Fruit fly (Drosophila melanogaster) whole organism, embryonic: ENCODE data around the gene CG17572.

Source experiments
- Abd-B ChIP-seq: fragments of 200-800 bp; sonication (Bioruptor generic); optimal IDR thresholded peaks from 2 replicates; lab custom pipeline; 2018; ENCODE audit warnings: missing biosample characterization, mild to moderate bottlenecking, missing genetic modification characterization, moderate library complexity
- Ada2b ChIP-seq: fragments of 200-800 bp; sonication (Bioruptor generic); IDR thresholded peaks from 2 replicates; pipeline ENCODE4 v1.3.6; 2022; ENCODE audit warnings: missing biosample characterization, missing genetic modification characterization
- Asciz ChIP-seq: fragments of 200-800 bp; sonication (Bioruptor generic); optimal IDR thresholded peaks from 2 replicates; lab custom pipeline; 2017; ENCODE audit warnings: missing biosample characterization, mild to moderate bottlenecking, missing genetic modification characterization, missing genetic modification reagents
- Atf3 ChIP-seq: fragments of 200-800 bp; sonication (Bioruptor generic); optimal IDR thresholded peaks from 3 replicates; lab custom pipeline; 2016; ENCODE audit warnings: missing biosample characterization, missing genetic modification characterization
- CG11504 ChIP-seq: fragments of 200-800 bp; sonication (Bioruptor generic); optimal IDR thresholded peaks from 3 replicates; lab custom pipeline; 2019; ENCODE audit warnings: missing biosample characterization, mild to moderate bottlenecking, missing genetic modification characterization, moderate library complexity
- CG13296 ChIP-seq: fragments of 200-800 bp; sonication (Bioruptor generic); optimal IDR thresholded peaks from 3 replicates; lab custom pipeline; 2018; ENCODE audit warnings: missing biosample characterization, mild to moderate bottlenecking, missing genetic modification characterization
- CG14860 ChIP-seq: fragments of 200-800 bp; sonication (Bioruptor generic); IDR thresholded peaks from 3 replicates; pipeline ENCODE4 v1.3.6; 2022; ENCODE audit warnings: missing biosample characterization, missing genetic modification characterization; ENCODE audit not compliant: partially characterized antibody
- CG15514 ChIP-seq: fragments of 200-800 bp; sonication (Bioruptor generic); optimal IDR thresholded peaks from 3 replicates; lab custom pipeline; 2017; ENCODE audit warnings: missing biosample characterization, missing genetic modification characterization, mild to moderate bottlenecking, moderate library complexity, missing genetic modification reagents
- CG1603 ChIP-seq: fragments of 200-800 bp; sonication (Bioruptor generic); optimal IDR thresholded peaks from 2 replicates; lab custom pipeline; 2019; ENCODE audit warnings: missing biosample characterization, mild to moderate bottlenecking, missing genetic modification characterization, moderate library complexity
- CG17186 ChIP-seq: fragments of 200-800 bp; sonication (Bioruptor generic); optimal IDR thresholded peaks from 3 replicates; lab custom pipeline; 2017; ENCODE audit warnings: missing biosample characterization, missing genetic modification reagents, missing genetic modification characterization
- CG17829 ChIP-seq: fragments of 200-800 bp; optimal IDR thresholded peaks from 2 replicates; lab custom pipeline; 2019; ENCODE audit warnings: missing biosample characterization, mild to moderate bottlenecking, missing genetic modification characterization, moderate library complexity
- CG2678 ChIP-seq: fragments of 200-800 bp; sonication (Bioruptor generic); optimal IDR thresholded peaks from 3 replicates; lab custom pipeline; 2019; ENCODE audit warnings: missing biosample characterization, mild to moderate bottlenecking, missing genetic modification characterization, moderate library complexity
- CG30403 ChIP-seq: fragments of 200-800 bp; sonication (Bioruptor generic); optimal IDR thresholded peaks from 3 replicates; lab custom pipeline; 2016; ENCODE audit warnings: missing biosample characterization, missing genetic modification characterization
- CG3065 ChIP-seq: fragments of 200-800 bp; sonication (Bioruptor generic); optimal IDR thresholded peaks from 2 replicates; lab custom pipeline; 2016; ENCODE audit warnings: missing biosample characterization, missing genetic modification characterization
- CG31365 ChIP-seq: fragments of 200-800 bp; sonication (Bioruptor generic); optimal IDR thresholded peaks from 2 replicates; lab custom pipeline; 2018; ENCODE audit warnings: missing biosample characterization, mild to moderate bottlenecking, missing genetic modification characterization
- CG3847 ChIP-seq: fragments of 200-800 bp; sonication (Bioruptor generic); IDR thresholded peaks from 2 replicates; pipeline ENCODE4 v1.3.6; 2022; ENCODE audit warnings: missing biosample characterization, missing genetic modification characterization
- CG5245 ChIP-seq: fragments of 200-800 bp; sonication (Bioruptor generic); optimal IDR thresholded peaks from 3 replicates; lab custom pipeline; 2016; ENCODE audit warnings: missing biosample characterization, missing genetic modification characterization
- CG6689 ChIP-seq: fragments of 200-800 bp; sonication (Bioruptor generic); IDR thresholded peaks from 2 replicates; pipeline ENCODE4 v1.3.6; 2022; ENCODE audit warnings: missing biosample characterization, missing genetic modification characterization
- CG6813 ChIP-seq: fragments of 200-800 bp; sonication (Bioruptor generic); optimal IDR thresholded peaks from 2 replicates; lab custom pipeline; 2017; ENCODE audit warnings: missing biosample characterization, missing genetic modification characterization, mild to moderate bottlenecking, moderate library complexity, missing genetic modification reagents
- CG7271 ChIP-seq: fragments of 200-800 bp; sonication (Bioruptor generic); optimal IDR thresholded peaks from 2 replicates; lab custom pipeline; 2018; ENCODE audit warnings: missing biosample characterization, mild to moderate bottlenecking, missing genetic modification characterization, moderate library complexity
- CHES-1-like ChIP-seq: fragments of 200-800 bp; sonication (Bioruptor generic); optimal IDR thresholded peaks from 2 replicates; lab custom pipeline; 2016; ENCODE audit warnings: missing biosample characterization, missing genetic modification characterization
- CoRest ChIP-seq: fragments of 200-800 bp; sonication (Bioruptor generic); optimal IDR thresholded peaks from 3 replicates; lab custom pipeline; 2018; ENCODE audit warnings: missing biosample characterization, mild to moderate bottlenecking, missing genetic modification characterization, moderate library complexity
- D19B ChIP-seq: fragments of 200-800 bp; sonication (Bioruptor generic); optimal IDR thresholded peaks from 2 replicates; lab custom pipeline; 2017; ENCODE audit warnings: missing biosample characterization, mild to moderate bottlenecking, missing genetic modification characterization
- Dip2 ChIP-seq: fragments of 200-800 bp; sonication (Bioruptor generic); IDR thresholded peaks from 2 replicates; pipeline ENCODE4 v1.3.6; 2022; ENCODE audit warnings: missing biosample characterization, missing genetic modification characterization
- Dll ChIP-seq: fragments of 200-800 bp; sonication (Bioruptor generic); IDR thresholded peaks from 4 replicates; pipeline ENCODE4 v1.3.6; 2022; ENCODE audit warnings: missing biosample characterization, missing genetic modification characterization; ENCODE audit not compliant: partially characterized antibody
- Dref ChIP-seq: fragments of 200-800 bp; sonication (Bioruptor generic); IDR thresholded peaks from 2 replicates; pipeline ENCODE4 v1.3.6; 2022; ENCODE audit warnings: missing biosample characterization, missing genetic modification characterization
- E2f1 ChIP-seq: fragments of 200-800 bp; sonication (Bioruptor generic); IDR thresholded peaks from 2 replicates; pipeline ENCODE4 v1.3.6; 2022; ENCODE audit warnings: missing biosample characterization, missing genetic modification characterization
- Eip74EF ChIP-seq, 2 experiments: fragments of 200-800 bp in 1 of 2; fragments of >200 bp in 1 of 2; sonication (Bioruptor generic) in 1 of 2; optimal IDR thresholded peaks; 2 replicates each; lab custom pipeline; 2017 to 2019; ENCODE audit warnings: missing biosample characterization in 2 of 2, missing genetic modification characterization in 2 of 2, mild to moderate bottlenecking in 1 of 2, moderate library complexity in 1 of 2
- Elba2 ChIP-seq: fragments of 200-800 bp; sonication (Bioruptor generic); optimal IDR thresholded peaks from 3 replicates; lab custom pipeline; 2016; ENCODE audit warnings: missing biosample characterization, missing genetic modification characterization
- Ets65A ChIP-seq: fragments of 200-800 bp; sonication (Bioruptor generic); peaks from one replicate; lab custom pipeline; 2016; ENCODE audit warnings: missing biosample characterization, missing genetic modification characterization
- Fer3 ChIP-seq: fragments of 200-800 bp; sonication (Bioruptor generic); optimal IDR thresholded peaks from 2 replicates; lab custom pipeline; 2018; ENCODE audit warnings: missing biosample characterization, mild to moderate bottlenecking, missing genetic modification characterization, moderate library complexity
- Gsc ChIP-seq: fragments of 200-800 bp; sonication (Bioruptor generic); IDR thresholded peaks from 2 replicates; pipeline ENCODE4 v1.3.6; 2022; ENCODE audit warnings: missing biosample characterization, missing genetic modification characterization
- Lhr ChIP-seq: fragments of 200-800 bp; sonication (Bioruptor generic); optimal IDR thresholded peaks from 3 replicates; lab custom pipeline; 2017; ENCODE audit warnings: mild to moderate bottlenecking, missing biosample characterization, missing genetic modification reagents, missing genetic modification characterization
- Lim3 ChIP-seq: fragments of 200-800 bp; sonication (Bioruptor generic); IDR thresholded peaks from 2 replicates; pipeline ENCODE4 v1.3.6; 2022; ENCODE audit warnings: missing biosample characterization, missing genetic modification characterization
- Mes4 ChIP-seq: fragments of 200-800 bp; sonication (Bioruptor generic); optimal IDR thresholded peaks from 2 replicates; lab custom pipeline; 2016; ENCODE audit warnings: missing biosample characterization, missing genetic modification characterization
- NFAT ChIP-seq: fragments of 200-800 bp; sonication (Bioruptor generic); IDR thresholded peaks from 2 replicates; pipeline ENCODE4 v1.3.6; 2022; ENCODE audit warnings: missing biosample characterization, missing genetic modification characterization
- Scr ChIP-seq: fragments of 200-800 bp; sonication (Bioruptor generic); IDR thresholded peaks from 2 replicates; pipeline ENCODE4 v1.3.6; 2022; ENCODE audit warnings: missing biosample characterization, missing genetic modification characterization; ENCODE audit not compliant: partially characterized antibody
- Sin3A ChIP-seq: fragments of >200 bp; optimal IDR thresholded peaks from 2 replicates; lab custom pipeline; 2018
- Tbp ChIP-seq: fragments of >200 bp; optimal IDR thresholded peaks from 2 replicates; lab custom pipeline; 2018; ENCODE audit warnings: missing biosample characterization, missing genetic modification characterization
- ash1 ChIP-seq: fragments of 200-800 bp; sonication (Bioruptor generic); optimal IDR thresholded peaks from 2 replicates; lab custom pipeline; 2018; ENCODE audit warnings: missing biosample characterization, mild to moderate bottlenecking, missing genetic modification characterization
- bigmax ChIP-seq: fragments of 200-800 bp; sonication (Bioruptor generic); optimal IDR thresholded peaks from 2 replicates; lab custom pipeline; 2018; ENCODE audit warnings: missing biosample characterization, mild to moderate bottlenecking, missing genetic modification characterization
- dpn ChIP-seq, 2 experiments: fragments of 200-800 bp; sonication (Bioruptor generic); optimal IDR thresholded peaks; 3 replicates each; lab custom pipeline; 2016; ENCODE audit warnings: missing biosample characterization in 2 of 2, missing genetic modification characterization in 2 of 2
- esg ChIP-seq: fragments of 200-800 bp; sonication (Bioruptor generic); conservative IDR thresholded peaks from 2 replicates; pipeline ENCODE4 v1.3.6; 2022; ENCODE audit warnings: missing biosample characterization, missing genetic modification characterization
- eve ChIP-seq, 2 experiments: fragments of >200 bp; optimal IDR thresholded peaks; 2 replicates each; lab custom pipeline; 2017; ENCODE audit warnings: missing biosample characterization in 2 of 2, missing genetic modification characterization in 2 of 2
- fd96Cb ChIP-seq: fragments of 200-800 bp; sonication (Bioruptor generic); optimal IDR thresholded peaks from 2 replicates; lab custom pipeline; 2018; ENCODE audit warnings: missing biosample characterization, mild to moderate bottlenecking, missing genetic modification characterization, moderate library complexity
- ham ChIP-seq: fragments of 200-800 bp; sonication (Bioruptor generic); IDR thresholded peaks from 2 replicates; pipeline ENCODE4 v1.3.6; 2022; ENCODE audit warnings: missing biosample characterization, missing genetic modification characterization
- lbe ChIP-seq: fragments of 200-800 bp; sonication (Bioruptor generic); optimal IDR thresholded peaks from 2 replicates; lab custom pipeline; 2016; ENCODE audit warnings: missing biosample characterization, mild to moderate bottlenecking, missing genetic modification characterization
- lilli ChIP-seq: fragments of 200-800 bp; sonication (Bioruptor generic); optimal IDR thresholded peaks from 3 replicates; lab custom pipeline; 2016; ENCODE audit warnings: missing biosample characterization, missing genetic modification characterization
- lmd ChIP-seq: fragments of 200-800 bp; sonication (Bioruptor generic); IDR thresholded peaks from 2 replicates; pipeline ENCODE4 v1.3.6; 2022; ENCODE audit warnings: missing biosample characterization, missing genetic modification characterization
- otp ChIP-seq: fragments of 200-800 bp; sonication (Bioruptor generic); IDR thresholded peaks from 3 replicates; pipeline ENCODE4, ENCODE4 v1.3.6; 2022; ENCODE audit warnings: missing biosample characterization, missing genetic modification characterization

The CG17572 gene

DNA sequence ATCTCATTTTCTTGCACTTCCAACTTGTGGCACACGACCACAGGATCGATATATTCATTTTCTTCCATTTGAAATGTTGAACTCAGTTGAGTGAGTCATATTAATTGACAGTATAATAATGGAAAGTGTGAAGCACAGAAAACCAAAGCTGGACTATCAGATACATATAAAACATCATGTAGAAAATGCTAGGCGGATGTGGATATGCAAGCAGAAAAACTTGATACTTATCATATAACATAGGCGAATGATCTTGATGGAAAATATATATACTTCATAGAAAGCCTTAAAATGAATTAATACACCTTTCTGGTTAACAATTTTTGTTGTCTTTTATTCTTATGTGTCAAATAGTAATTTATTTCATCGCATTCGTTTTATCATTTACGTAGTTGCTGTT is 5.0 kb upstream of the CG17572 start, which contains the start of gene CG10700:
TSS of gene CG10700 (minus strand) at position 101 of the 400 bp plus-strand sequence.
- TF ChIP-seq CG7271 (tag; lab: Kevin White, UChicago) (no peak), fd96Cb (tag; lab: Kevin White, UChicago) (no peak), CG17186 (GFP tag; lab: Kevin White, UChicago) (no peak), Scr (no peak), Dip2 (GFP tag; lab: Robert Waterston, UW) (no peak), CG15514 (GFP tag; lab: Kevin White, UChicago) (no peak), Dll (GFP tag; lab: Robert Waterston, UW) (no peak), bigmax (no peak), esg (no peak), eve (GFP tag; optimal IDR thresholded peaks at IDR 0.05; lab: Kevin White, UChicago) (no peak), CG3065 (GFP tag; lab: Kevin White, UChicago) (no peak), CG14860 (GFP tag; lab: Robert Waterston, UW) (no peak), ash1 (no peak), CG2678 (tag; lab: Kevin White, UChicago) (no peak), CG17829 (tag; lab: Kevin White, UChicago) (no peak), Ada2b (GFP tag; lab: Robert Waterston, UW) (no peak)

DNA sequence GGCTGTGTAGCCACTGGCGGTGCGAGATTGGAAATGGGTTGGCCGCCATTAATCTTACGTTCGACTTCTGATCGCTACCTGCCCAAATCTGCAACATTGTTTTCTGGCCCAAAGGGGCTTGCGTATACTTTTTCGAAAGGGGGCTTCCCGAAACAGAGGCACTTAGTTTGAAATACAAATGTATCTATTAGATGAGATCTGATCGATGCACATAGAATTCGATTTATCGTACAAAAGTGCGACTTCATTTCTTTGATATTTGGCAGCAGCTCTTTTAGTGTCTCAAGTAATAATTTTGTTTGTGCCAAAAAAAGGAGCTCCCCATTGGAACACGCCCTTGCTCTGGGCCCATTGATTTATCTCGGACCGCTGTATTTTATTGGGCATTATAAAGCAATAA is 2.2 kb downstream of the CG17572 start:
- no peak for TF ChIP-seq CG13296
- TF ChIP-seq Gsc, result no peak
- TF ChIP-seq Fer3 (tag; lab: Kevin White, UChicago), result no peak
- TF ChIP-seq Sin3A (lab: Kevin White, UChicago), result no peak
- no peak for TF ChIP-seq CG30403
- no peak for TF ChIP-seq CG3847 (GFP tag; lab: Robert Waterston, UW)
- no peak for TF ChIP-seq Tbp
- TF ChIP-seq CG1603, result no peak
- TF ChIP-seq CG5245 (GFP tag; lab: Kevin White, UChicago), result no peak
- TF ChIP-seq CoRest, result no peak
- no peak for TF ChIP-seq lmd (GFP tag; lab: Robert Waterston, UW)
- no peak for TF ChIP-seq lbe (GFP tag; lab: Kevin White, UChicago)
- no peak for TF ChIP-seq ham (GFP tag; lab: Robert Waterston, UW)
- TF ChIP-seq CG31365 (tag; lab: Kevin White, UChicago), result no peak
- TF ChIP-seq CG6813 (GFP tag; lab: Kevin White, UChicago), result no peak
- no peak for TF ChIP-seq Abd-B (GFP tag; lab: Kevin White, UChicago)

DNA sequence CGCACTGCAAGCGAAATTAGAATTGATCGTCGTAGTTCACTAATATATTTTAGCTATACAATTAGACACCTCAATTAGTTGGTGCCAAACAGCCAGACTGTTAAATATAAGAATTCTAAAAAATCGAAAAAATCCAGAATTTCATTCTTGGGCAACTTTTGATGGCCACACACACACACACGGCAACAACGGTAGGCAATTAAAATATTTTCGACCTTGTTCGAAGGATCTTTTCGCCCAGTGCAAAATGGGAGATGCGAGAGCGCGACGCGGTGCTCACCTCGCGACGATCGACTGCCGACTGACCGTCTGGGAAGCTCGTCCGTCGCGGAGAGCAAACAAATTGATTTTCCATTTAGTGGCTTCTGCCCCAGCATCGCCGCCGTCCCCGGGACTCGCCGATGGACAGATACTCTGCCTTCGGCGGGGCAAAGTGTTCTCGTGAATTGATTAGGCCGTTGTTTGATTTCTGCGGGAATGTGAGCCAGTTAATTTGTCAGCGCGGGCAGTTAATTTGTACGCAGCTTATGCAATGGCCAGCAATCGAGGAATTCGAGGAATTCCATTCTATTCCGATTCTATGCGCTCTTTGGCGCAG is 4.3 kb downstream of the CG17572 start, which contains the start of gene CG10702:
TSS of gene CG10702 (minus strand) at position 304 of the 598 bp plus-strand sequence.
- TF ChIP-seq CHES-1-like (GFP tag; lab: Kevin White, UChicago), result no peak
- TF ChIP-seq otp (GFP tag; lab: Robert Waterston, UW), result 0 out of 3 replicates have a peak, but pooled peaks have one; percentile 19
- no peak for TF ChIP-seq Asciz (GFP tag; lab: Kevin White, UChicago)
- TF ChIP-seq dpn (GFP tag; optimal IDR thresholded peaks at IDR 0.05; lab: Kevin White, UChicago), result no peak
- TF ChIP-seq Mes4, result no peak
- TF ChIP-seq Atf3 (GFP tag; lab: Kevin White, UChicago), result no peak
- peak; percentile 27; the same call in 1 of the 2 replicates for TF ChIP-seq CG6689 (GFP tag; lab: Robert Waterston, UW)
- TF ChIP-seq lilli, result peak; percentile 11
- TF ChIP-seq Lim3 (GFP tag; lab: Robert Waterston, UW), result 0 out of 2 replicates have a peak, but pooled peaks have one; percentile 6
- no peak for TF ChIP-seq Dref
- no peak for TF ChIP-seq E2f1 (GFP tag; lab: Robert Waterston, UW)
- TF ChIP-seq CG11504 (tag; lab: Kevin White, UChicago), result peak; percentile 42
- TF ChIP-seq Elba2 (GFP tag; lab: Kevin White, UChicago), result no peak
- no peak for TF ChIP-seq Lhr (GFP tag; lab: Kevin White, UChicago)
- TF ChIP-seq NFAT (GFP tag; lab: Robert Waterston, UW), result 0 out of 2 replicates have a peak, but pooled peaks have one; percentile 13
- TF ChIP-seq D19B (GFP tag; lab: Kevin White, UChicago), result no peak
- no peak for TF ChIP-seq Eip74EF (GFP tag; optimal IDR thresholded peaks at IDR 0.05; lab: Kevin White, UChicago)
- no peak for TF ChIP-seq CG1603
- TF ChIP-seq Ets65A (GFP tag; lab: Kevin White, UChicago), result peak; percentile 91
